Fruit fly (Drosophila melanogaster) whole organism, pupa: ENCODE data around the gene Dbp73D.
A peak's percentile ranks its signal among the peaks of the same experiment; 100 is the strongest.

Experiments
- CG10348 ChIP-seq: fragments of 200-800 bp; sonication (Bioruptor generic); IDR thresholded peaks from 2 replicates; pipeline ENCODE4 v1.3.6; 2022; ENCODE audit warnings: missing biosample characterization, missing genetic modification characterization
- CG12605 ChIP-seq: fragments of 200-800 bp; sonication (Bioruptor generic); IDR thresholded peaks from 2 replicates; pipeline ENCODE4 v1.3.6; 2022; ENCODE audit warnings: missing biosample characterization, missing genetic modification characterization
- CG13204 ChIP-seq: fragments of 200-800 bp; sonication (Bioruptor generic); optimal IDR thresholded peaks from 2 replicates; lab custom pipeline; 2018; ENCODE audit warnings: missing biosample characterization, mild to moderate bottlenecking, missing genetic modification characterization, moderate library complexity
- CG14655 ChIP-seq: fragments of 200-800 bp; sonication (Bioruptor generic); optimal IDR thresholded peaks from 3 replicates; lab custom pipeline; 2017; ENCODE audit warnings: mild to moderate bottlenecking, missing biosample characterization, missing genetic modification reagents, missing genetic modification characterization
- CG15710 ChIP-seq: fragments of 200-800 bp; sonication (Bioruptor generic); optimal IDR thresholded peaks from 2 replicates; lab custom pipeline; 2018; ENCODE audit warnings: missing biosample characterization, mild to moderate bottlenecking, missing genetic modification characterization, moderate library complexity
- CG17806 ChIP-seq: fragments of 200-800 bp; sonication (Bioruptor generic); optimal IDR thresholded peaks from 2 replicates; lab custom pipeline; 2018; ENCODE audit warnings: missing biosample characterization, mild to moderate bottlenecking, missing genetic modification characterization, moderate library complexity
- CG32121 ChIP-seq: fragments of 200-800 bp; sonication (Bioruptor generic); IDR thresholded peaks from 2 replicates; pipeline ENCODE4 v1.3.6; 2022; ENCODE audit warnings: missing biosample characterization, missing genetic modification characterization
- CG34367 ChIP-seq: fragments of 200-800 bp; sonication (Bioruptor generic); optimal IDR thresholded peaks from 2 replicates; lab custom pipeline; 2018; ENCODE audit warnings: missing biosample characterization, mild to moderate bottlenecking, missing genetic modification characterization
- CG4496 ChIP-seq: fragments of 200-800 bp; sonication (Bioruptor generic); IDR thresholded peaks from 3 replicates; pipeline ENCODE4 v1.3.6; 2022; ENCODE audit warnings: missing biosample characterization, missing genetic modification characterization
- CG8159 ChIP-seq: fragments of 200-800 bp; sonication (Bioruptor generic); optimal IDR thresholded peaks from 3 replicates; lab custom pipeline; 2018; ENCODE audit warnings: missing biosample characterization, mild to moderate bottlenecking, missing genetic modification characterization, moderate library complexity
- CG8301 ChIP-seq: fragments of 200-800 bp; sonication (Bioruptor generic); optimal IDR thresholded peaks from 2 replicates; lab custom pipeline; 2018; ENCODE audit warnings: missing biosample characterization, mild to moderate bottlenecking, missing genetic modification characterization
- CG9948 ChIP-seq: fragments of 200-800 bp; sonication (Bioruptor generic); optimal IDR thresholded peaks from 2 replicates; lab custom pipeline; 2018; ENCODE audit warnings: missing biosample characterization, mild to moderate bottlenecking, missing genetic modification characterization, moderate library complexity
- D1 ChIP-seq: fragments of 200-800 bp; sonication (Bioruptor generic); optimal IDR thresholded peaks from 2 replicates; lab custom pipeline; 2018; ENCODE audit warnings: missing biosample characterization, mild to moderate bottlenecking, missing genetic modification characterization, moderate library complexity
- EcR ChIP-seq: fragments of 200-800 bp; sonication (Bioruptor generic); optimal IDR thresholded peaks from 3 replicates; lab custom pipeline; 2019; ENCODE audit warnings: missing biosample characterization, missing genetic modification characterization, mild to moderate bottlenecking, moderate library complexity, missing genetic modification reagents
- Ets98B ChIP-seq: fragments of 200-800 bp; sonication (Bioruptor generic); IDR thresholded peaks from 2 replicates; pipeline ENCODE4 v1.3.6; 2022; ENCODE audit warnings: missing biosample characterization, missing genetic modification characterization
- Pif1A ChIP-seq: fragments of 200-800 bp; sonication (Bioruptor generic); optimal IDR thresholded peaks from 3 replicates; lab custom pipeline; 2016; ENCODE audit warnings: missing biosample characterization, missing genetic modification characterization
- Pif1B ChIP-seq: fragments of 200-800 bp; sonication (Bioruptor generic); optimal IDR thresholded peaks from 3 replicates; lab custom pipeline; 2016; ENCODE audit warnings: missing biosample characterization, missing genetic modification characterization
- Snoo ChIP-seq: fragments of 200-800 bp; sonication (Bioruptor generic); optimal IDR thresholded peaks from 3 replicates; lab custom pipeline; 2017; ENCODE audit warnings: missing biosample characterization, mild to moderate bottlenecking, missing genetic modification characterization, inconsistent platforms
- fd96Ca ChIP-seq: fragments of 200-800 bp; sonication (Bioruptor generic); IDR thresholded peaks from 3 replicates; pipeline ENCODE4 v1.3.6; 2022; ENCODE audit warnings: missing biosample characterization, missing genetic modification characterization
- gl ChIP-seq: fragments of 200-800 bp; sonication (Bioruptor generic); optimal IDR thresholded peaks from 2 replicates; lab custom pipeline; 2018; ENCODE audit warnings: missing biosample characterization, mild to moderate bottlenecking, missing genetic modification characterization
- rn ChIP-seq: fragments of 200-800 bp; sonication (Bioruptor generic); IDR thresholded peaks from 2 replicates; pipeline ENCODE4 v1.3.6; 2022; ENCODE audit warnings: missing biosample characterization, missing genetic modification characterization

The Dbp73D gene

dm6 chr3L:16726069-16726591 is 4.5 kb downstream of the Dbp73D start, which contains the start of the genes CG13026 and PGRP-SB2:
TSS of gene CG13026 (minus strand) at chr3L:16726169.
TSS of gene PGRP-SB2 (plus strand) at chr3L:16726541.
- no peak for TF ChIP-seq D1
- no peak for TF ChIP-seq CG8159 (tag; lab: Kevin White, UChicago)
- no peak for TF ChIP-seq fd96Ca (GFP tag; lab: Robert Waterston, UW)
- no peak for TF ChIP-seq CG9948
- TF ChIP-seq EcR, result no peak
- TF ChIP-seq CG32121, result no peak
- TF ChIP-seq CG34367 (tag; lab: Kevin White, UChicago), result no peak
- no peak for TF ChIP-seq CG8301 (tag; lab: Kevin White, UChicago)

DNA sequence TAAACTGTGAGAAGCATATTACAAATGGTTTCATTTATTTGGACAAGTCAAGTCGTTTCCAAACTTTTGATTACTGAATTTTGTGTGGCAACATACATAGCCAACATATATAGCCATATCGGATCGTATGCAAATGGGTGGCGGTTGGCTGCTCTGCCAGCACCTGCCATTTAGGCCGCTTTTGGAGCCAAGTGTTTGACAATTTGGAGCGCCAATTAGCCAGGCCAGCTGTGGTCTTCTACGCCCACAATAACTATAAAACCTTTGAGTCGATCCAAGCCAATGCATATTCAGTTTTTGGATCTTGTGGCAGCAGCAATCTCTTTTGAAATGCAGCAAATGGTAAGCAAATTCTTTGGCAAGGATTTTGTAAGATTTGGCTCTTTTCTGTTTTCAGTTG is 6.1 kb downstream of the Dbp73D start, which contains the start of gene CG13031:
CG13031 (plus strand) TSS at position 301 of the 400 bp plus-strand sequence.
- TF ChIP-seq CG32121 (no peak), D1 (no peak), CG15710 (tag; lab: Kevin White, UChicago) (no peak), CG10348 (GFP tag; lab: Robert Waterston, UW) (no peak), Pif1A (GFP tag; lab: Kevin White, UChicago) (no peak), CG34367 (tag; lab: Kevin White, UChicago) (no peak), CG9948 (no peak), CG8159 (tag; lab: Kevin White, UChicago) (no peak), CG8301 (tag; lab: Kevin White, UChicago) (no peak), CG17806 (tag; lab: Kevin White, UChicago) (no peak), EcR (no peak), rn (GFP tag; lab: Robert Waterston, UW) (no peak), Snoo (tag; lab: Kevin White, UChicago) (no peak), CG4496 (no peak), Ets98B (GFP tag; lab: Robert Waterston, UW) (no peak)

DNA sequence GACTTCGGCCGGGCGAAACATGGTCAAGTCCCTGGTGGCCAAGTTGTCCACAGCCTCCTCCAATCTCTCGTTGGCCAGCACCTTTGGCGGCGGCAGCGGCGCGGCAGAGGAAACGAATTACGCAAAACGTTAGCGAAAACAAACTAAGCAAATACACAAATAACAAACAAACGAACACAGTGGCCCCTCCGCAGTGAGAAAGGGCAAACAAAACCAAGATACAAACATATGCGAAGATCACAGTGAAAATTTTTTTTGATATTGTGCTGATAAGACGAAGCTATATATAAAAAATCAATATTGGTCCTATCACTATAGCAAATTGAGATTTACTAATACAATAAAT is 16.5 kb downstream of the Dbp73D start:
- TF ChIP-seq Snoo (tag; lab: Kevin White, UChicago) (no peak), CG14655 (GFP tag; lab: Kevin White, UChicago) (no peak), CG8301 (tag; lab: Kevin White, UChicago) (no peak), Ets98B (GFP tag; lab: Robert Waterston, UW) (peak; percentile 22; the same call in 1 of the 2 replicates), CG12605 (no peak), CG9948 (no peak), CG4496 (0 out of 3 replicates have a peak, but pooled peaks have one; percentile 37)

DNA sequence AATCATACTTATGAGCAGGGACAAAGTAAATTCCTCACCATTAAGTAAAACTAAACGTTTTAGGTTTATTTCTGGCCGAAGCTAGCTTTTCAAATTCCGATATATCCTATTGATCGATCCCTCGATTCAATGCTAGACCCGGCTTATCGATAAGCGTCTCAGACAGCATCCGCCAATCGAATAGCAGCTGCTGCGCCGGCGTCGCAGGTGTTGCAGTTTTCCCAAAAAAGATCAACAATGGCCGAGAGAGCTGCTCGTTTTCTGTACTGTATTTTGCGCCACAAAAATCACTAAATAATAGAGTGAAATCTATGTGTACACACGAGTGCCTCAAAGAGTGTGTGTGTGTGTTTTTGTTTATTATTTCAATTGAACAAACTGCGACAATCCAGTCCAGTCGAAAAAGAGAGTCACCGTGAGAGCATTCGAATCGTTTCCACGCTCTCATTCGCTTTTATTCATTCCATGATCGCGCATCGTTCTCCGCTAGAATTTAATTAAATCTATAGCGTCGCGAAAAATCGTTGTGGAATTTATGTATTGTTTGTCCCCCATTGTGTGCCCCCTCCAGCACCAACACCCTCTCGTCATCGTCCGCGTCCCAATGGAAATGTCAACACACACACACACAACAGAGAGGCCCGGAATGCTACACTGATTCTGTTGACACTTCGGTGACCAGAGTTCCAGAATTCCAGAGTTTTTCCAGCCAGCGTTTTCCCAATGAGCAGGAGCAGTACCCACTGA is 17.0 kb downstream of the Dbp73D start:
- no peak for TF ChIP-seq CG13204 (GFP tag; lab: Kevin White, UChicago)
- TF ChIP-seq Pif1B, result no peak
- no peak for TF ChIP-seq CG14655 (GFP tag; lab: Kevin White, UChicago)
- TF ChIP-seq CG15710 (tag; lab: Kevin White, UChicago), result no peak
- no peak for TF ChIP-seq CG17806 (tag; lab: Kevin White, UChicago)
- TF ChIP-seq CG9948, result no peak
- no peak for TF ChIP-seq CG8159 (tag; lab: Kevin White, UChicago)
- no peak for TF ChIP-seq rn (GFP tag; lab: Robert Waterston, UW)
- TF ChIP-seq fd96Ca (GFP tag; lab: Robert Waterston, UW), result no peak
- no peak for TF ChIP-seq CG12605
- TF ChIP-seq EcR, result no peak
- TF ChIP-seq D1, result no peak
- TF ChIP-seq gl, result no peak
- TF ChIP-seq Pif1A (GFP tag; lab: Kevin White, UChicago), result no peak
- TF ChIP-seq CG34367 (tag; lab: Kevin White, UChicago), result no peak
- no peak for TF ChIP-seq CG10348 (GFP tag; lab: Robert Waterston, UW)

dm6 chr3L:16712371-16712770 is 18.2 kb downstream of the Dbp73D start:
- no peak for TF ChIP-seq rn (GFP tag; lab: Robert Waterston, UW)
- no peak for TF ChIP-seq CG4496
- TF ChIP-seq Ets98B (GFP tag; lab: Robert Waterston, UW), result no peak
- no peak for TF ChIP-seq CG15710 (tag; lab: Kevin White, UChicago)
- TF ChIP-seq CG10348 (GFP tag; lab: Robert Waterston, UW), result no peak
- TF ChIP-seq CG34367 (tag; lab: Kevin White, UChicago), result no peak
- TF ChIP-seq gl, result no peak
- TF ChIP-seq CG17806 (tag; lab: Kevin White, UChicago), result no peak
- TF ChIP-seq D1, result no peak
- TF ChIP-seq Pif1A (GFP tag; lab: Kevin White, UChicago), result no peak
- TF ChIP-seq CG8159 (tag; lab: Kevin White, UChicago), result no peak
- no peak for TF ChIP-seq CG14655 (GFP tag; lab: Kevin White, UChicago)

dm6 chr3L:16711430-16712228 is 19.0 kb downstream of the Dbp73D start, which contains the start of the genes CG43954, Lasp and Dab:
TSS of gene CG43954 (minus strand) at chr3L:16711677.
TSS of gene Lasp (minus strand) at chr3L:16711677.
TSS of gene Dab (plus strand) at chr3L:16712126.
- TF ChIP-seq CG8159 (tag; lab: Kevin White, UChicago) (peak; percentile 14), CG14655 (GFP tag; lab: Kevin White, UChicago) (no peak), Pif1A (GFP tag; lab: Kevin White, UChicago) (peak; percentile 15), CG32121 (peak; percentile 46; the same call in 1 of the 2 replicates), CG4496 (peak; percentile 38; the same call in 1 of the 3 replicates), Ets98B (GFP tag; lab: Robert Waterston, UW) (peak; percentile 31), CG9948 (peak; percentile 9), CG8301 (tag; lab: Kevin White, UChicago) (no peak), CG12605 (peak; percentile 54; the same call in 1 of the 2 replicates), fd96Ca (GFP tag; lab: Robert Waterston, UW) (no peak), CG13204 (GFP tag; lab: Kevin White, UChicago) (peak; percentile 26), Snoo (tag; lab: Kevin White, UChicago) (peak; percentile 49)
